Fruit fly (Drosophila melanogaster): ENCODE measurements around the gene side-VII.

Gene side-VII

dm6 chr3R:9784341-9785062 lies 44.7 kb upstream of the side-VII start, which contains the start of the genes MtnA and CG8500 (continued):
- TF ChIP-seq Hr51 (GFP tag; optimal IDR thresholded peaks at IDR 0.05) (no peak), run (tag; optimal IDR thresholded peaks at IDR 0.05) (no peak), H15 (GFP tag; IDR thresholded peaks at IDR 0.05) (no peak), bigmax (GFP tag; optimal IDR thresholded peaks at IDR 0.05) (peak; percentile 12), gfzf (GFP tag; optimal IDR thresholded peaks at IDR 0.05) (no peak), pan (optimal IDR thresholded peaks at IDR 0.05) (no peak), pan (GFP tag; optimal IDR thresholded peaks at IDR 0.05 in 1 of 2, IDR thresholded peaks at IDR 0.05 in 1 of 2) (no peak), CG12942 (GFP tag; optimal IDR thresholded peaks at IDR 0.05) (no peak), BEAF-32 (GFP tag; optimal IDR thresholded peaks at IDR 0.05) (no peak), seq (GFP tag; IDR thresholded peaks at IDR 0.05) (peak; percentile 31; the same call in 1 of the 2 replicates), unc-4 (GFP tag; IDR thresholded peaks at IDR 0.05; ENCODE audit: partially characterized antibody) (0 out of 2 replicates have a peak, but pooled peaks have one; percentile 28), chn (GFP tag; optimal IDR thresholded peaks at IDR 0.05) (no peak), gt (GFP tag; IDR thresholded peaks at IDR 0.05) (no peak), Hand (GFP tag; optimal IDR thresholded peaks at IDR 0.05) (peak; percentile 4), org-1 (GFP tag; optimal IDR thresholded peaks at IDR 0.05) (no peak), crc (GFP tag; optimal IDR thresholded peaks at IDR 0.05) (no peak), CG1233 (GFP tag; optimal IDR thresholded peaks at IDR 0.05) (no peak), yki (optimal IDR thresholded peaks at IDR 0.05) (no peak), sens (GFP tag) (peak; percentile 33), hth (optimal IDR thresholded peaks at IDR 0.05) (no peak), CG43689 (GFP tag; IDR thresholded peaks at IDR 0.05) (no peak), CG34422 (GFP tag; IDR thresholded peaks at IDR 0.05) (peak; percentile 75; the same call in 2 of the 3 replicates), scrt (GFP tag; optimal IDR thresholded peaks at IDR 0.05) (no peak), CG3281 (GFP tag; optimal IDR thresholded peaks at IDR 0.05) (peak; percentile 8), Awh (GFP tag; IDR thresholded peaks at IDR 0.05) (no peak), mirr (GFP tag; optimal IDR thresholded peaks at IDR 0.05) (no peak), kni (GFP tag; optimal IDR thresholded peaks at IDR 0.05) (no peak), CG2712 (tag; optimal IDR thresholded peaks at IDR 0.05) (no peak), CG4820 (GFP tag; optimal IDR thresholded peaks at IDR 0.05) (no peak), psq (GFP tag; optimal IDR thresholded peaks at IDR 0.05) (no peak), D19A (tag; optimal IDR thresholded peaks at IDR 0.05) (no peak), CG10565 (GFP tag; optimal IDR thresholded peaks at IDR 0.05) (no peak), Lim3 (GFP tag; IDR thresholded peaks at IDR 0.05) (no peak), lov (optimal IDR thresholded peaks at IDR 0.05) (no peak), lov (GFP tag; IDR thresholded peaks at IDR 0.05) (0 out of 3 replicates have a peak, but pooled peaks have one; percentile 19), CG18011 (GFP tag; optimal IDR thresholded peaks at IDR 0.05) (no peak), E2f2 (GFP tag; IDR thresholded peaks at IDR 0.05) (peak; percentile 68), slou (GFP tag; optimal IDR thresholded peaks at IDR 0.05) (no peak), HmgZ (tag; optimal IDR thresholded peaks at IDR 0.05) (peak; percentile 87), Max (GFP tag; optimal IDR thresholded peaks at IDR 0.05) (no peak), CG18619 (GFP tag; optimal IDR thresholded peaks at IDR 0.05) (no peak), ci (GFP tag; IDR thresholded peaks at IDR 0.05) (no peak; the same call in 2 of the 3 replicates), CG2875 (GFP tag; optimal IDR thresholded peaks at IDR 0.05) (no peak), Lhr (GFP tag; optimal IDR thresholded peaks at IDR 0.05) (peak; percentile 13), Dref (GFP tag; IDR thresholded peaks at IDR 0.05) (0 out of 2 replicates have a peak, but pooled peaks have one; percentile 28), CG1602 (GFP tag; optimal IDR thresholded peaks at IDR 0.05) (no peak), Gug (GFP tag; IDR thresholded peaks at IDR 0.05) (no peak), CG17359 (tag; optimal IDR thresholded peaks at IDR 0.05) (no peak), CG15696 (tag; optimal IDR thresholded peaks at IDR 0.05) (no peak), Dp (GFP tag; optimal IDR thresholded peaks at IDR 0.05) (peak; percentile 64), croc (GFP tag; conservative IDR thresholded peaks at IDR 0.05) (no peak)

All from whole organism, embryonic.